Fruit fly (Drosophila melanogaster): ENCODE data around the gene RhoGAP71E.

The RhoGAP71E gene

dm6 chr3L:15597037-15597785 lies 8.6 kb downstream of the RhoGAP71E start:
- no peak for TF ChIP-seq Adf1 (GFP tag; IDR thresholded peaks at IDR 0.05)
- peak; percentile 37 for TF ChIP-seq fd64A (GFP tag; optimal IDR thresholded peaks at IDR 0.05)
- TF ChIP-seq ewg (GFP tag; optimal IDR thresholded peaks at IDR 0.05): no peak
- TF ChIP-seq Fer1 (GFP tag; optimal IDR thresholded peaks at IDR 0.05): peak; percentile 28
- no peak for TF ChIP-seq CG8290 (GFP tag; optimal IDR thresholded peaks at IDR 0.05)
- peak in 1 of 2 experiments; percentile 59 for TF ChIP-seq CG8290 (tag; optimal IDR thresholded peaks at IDR 0.05)
- 0 out of 2 replicates have a peak, but pooled peaks have one; percentile 6 for TF ChIP-seq CG10321 (GFP tag; IDR thresholded peaks at IDR 0.05)
- peak; percentile 26 for TF ChIP-seq mirr (GFP tag; optimal IDR thresholded peaks at IDR 0.05)
- no peak for TF ChIP-seq CTCF (GFP tag; optimal IDR thresholded peaks at IDR 0.05)
- no peak for TF ChIP-seq B-H2 (GFP tag; optimal IDR thresholded peaks at IDR 0.05)
- peak; percentile 60 for TF ChIP-seq wek (GFP tag; optimal IDR thresholded peaks at IDR 0.05)
- peak; percentile 68; the same call in 1 of the 2 replicates for TF ChIP-seq CG14014 (GFP tag; IDR thresholded peaks at IDR 0.05)
- TF ChIP-seq klu (GFP tag; IDR thresholded peaks at IDR 0.05): no peak
- peak; percentile 33 for TF ChIP-seq dmrt99B (tag; optimal IDR thresholded peaks at IDR 0.05)
- no peak for TF ChIP-seq Ravus (GFP tag; IDR thresholded peaks at IDR 0.05)
- peak; percentile 3 for TF ChIP-seq CG1233 (GFP tag; optimal IDR thresholded peaks at IDR 0.05)
- peak; percentile 16 for TF ChIP-seq CG13296 (GFP tag; optimal IDR thresholded peaks at IDR 0.05)
- TF ChIP-seq CG16779 (GFP tag; IDR thresholded peaks at IDR 0.05): no peak
- TF ChIP-seq so (GFP tag; IDR thresholded peaks at IDR 0.05): peak; percentile 16; the same call in 1 of the 3 replicates
- TF ChIP-seq tll (GFP tag; optimal IDR thresholded peaks at IDR 0.05): no peak
- peak; percentile 7 for TF ChIP-seq gem (tag; optimal IDR thresholded peaks at IDR 0.05)
- no peak for TF ChIP-seq CG12942 (GFP tag; optimal IDR thresholded peaks at IDR 0.05)
- peak; percentile 5 for TF ChIP-seq unpg (GFP tag; optimal IDR thresholded peaks at IDR 0.05)
- TF ChIP-seq CG3995 (GFP tag; optimal IDR thresholded peaks at IDR 0.05): no peak
- no peak for TF ChIP-seq sens-2 (GFP tag; IDR thresholded peaks at IDR 0.05)
- TF ChIP-seq CG3065 (GFP tag; optimal IDR thresholded peaks at IDR 0.05): no peak
- TF ChIP-seq caup (GFP tag; optimal IDR thresholded peaks at IDR 0.05; ENCODE audit: severe bottlenecking): peak; percentile 49
- peak; percentile 15 for TF ChIP-seq CG2120 (GFP tag; optimal IDR thresholded peaks at IDR 0.05)
- peak; percentile 23 for TF ChIP-seq MTF-1 (GFP tag; optimal IDR thresholded peaks at IDR 0.05; ENCODE audit: borderline replicate concordance)
- no peak for TF ChIP-seq Dad (GFP tag; optimal IDR thresholded peaks at IDR 0.05)
- TF ChIP-seq PHDP (tag; optimal IDR thresholded peaks at IDR 0.05): peak; percentile 42
- peak; percentile 39 for TF ChIP-seq nau (GFP tag; optimal IDR thresholded peaks at IDR 0.05)
- TF ChIP-seq CG2678 (tag; optimal IDR thresholded peaks at IDR 0.05): peak; percentile 53
- TF ChIP-seq CG10209 (GFP tag; optimal IDR thresholded peaks at IDR 0.05): peak; percentile 26
- no peak for TF ChIP-seq CG7963 (GFP tag; IDR thresholded peaks at IDR 0.05; ENCODE audit: partially characterized antibody)
- peak; percentile 25 for TF ChIP-seq CG10543 (GFP tag; optimal IDR thresholded peaks at IDR 0.05)
- peak; percentile 63 for TF ChIP-seq lab (GFP tag; optimal IDR thresholded peaks at IDR 0.05)
- peak; percentile 27 for TF ChIP-seq Sox100B (GFP tag; optimal IDR thresholded peaks at IDR 0.05)
- TF ChIP-seq CG12219 (GFP tag; optimal IDR thresholded peaks at IDR 0.05): peak; percentile 49
- TF ChIP-seq seq (GFP tag; IDR thresholded peaks at IDR 0.05): peak; percentile 71; the same call in 1 of the 2 replicates
- TF ChIP-seq Blimp-1 (GFP tag; optimal IDR thresholded peaks at IDR 0.05): peak; percentile 22
- no peak for TF ChIP-seq hkb (optimal IDR thresholded peaks at IDR 0.05)
- TF ChIP-seq hkb (GFP tag; IDR thresholded peaks at IDR 0.05): peak; percentile 59
- no peak for TF ChIP-seq CG7786 (GFP tag; optimal IDR thresholded peaks at IDR 0.05)
- TF ChIP-seq Sox102F (GFP tag; optimal IDR thresholded peaks at IDR 0.05): peak; percentile 24
- no peak for TF ChIP-seq Bteb2 (GFP tag; optimal IDR thresholded peaks at IDR 0.05)
- peak; percentile 16; the same call in 1 of the 2 replicates for TF ChIP-seq sob (GFP tag; IDR thresholded peaks at IDR 0.05)
- peak; percentile 35; the same call in 1 of the 2 replicates for TF ChIP-seq HLH3B (GFP tag; IDR thresholded peaks at IDR 0.05)
- TF ChIP-seq HHEX (GFP tag; optimal IDR thresholded peaks at IDR 0.05): peak; percentile 61

All from whole organism, embryonic.